Worm (Caenorhabditis elegans) whole organism, early embryonic: ENCODE results near the gene gpd-1.

Experiments used
- F13C5.2 ChIP-seq: sonication (generic microtip); optimal IDR thresholded peaks from 2 replicates; lab custom pipeline; 2017; ENCODE audit warnings: mild to moderate bottlenecking, missing genetic modification characterization, inconsistent platforms, missing compliant biosample characterization
- ceh-13 ChIP-seq: fragments of 200-800 bp; sonication (Bioruptor generic); optimal IDR thresholded peaks from 2 replicates; lab custom pipeline; 2018; ENCODE audit warnings: mild to moderate bottlenecking, missing genetic modification characterization, missing compliant biosample characterization
- flt-1 ChIP-seq: fragments of 200-800 bp; sonication (Bioruptor generic); IDR thresholded peaks from 2 replicates; pipeline ENCODE4 v1.3.6; 2022; ENCODE audit warnings: missing genetic modification characterization, missing compliant biosample characterization
- hmg-4 ChIP-seq: fragments of 200-800 bp; sonication (Bioruptor generic); optimal IDR thresholded peaks from 2 replicates; lab custom pipeline; 2018; ENCODE audit warnings: mild to moderate bottlenecking, missing genetic modification characterization, missing compliant biosample characterization
- scrt-1 ChIP-seq: fragments of 200-800 bp; sonication (Bioruptor generic); IDR thresholded peaks from 2 replicates; pipeline ENCODE4 v1.3.6; 2022; ENCODE audit warnings: missing genetic modification characterization, missing compliant biosample characterization
- tbx-37 ChIP-seq: fragments of 200-800 bp; sonication (Bioruptor generic); conservative IDR thresholded peaks from 2 replicates; pipeline ENCODE4 v1.3.6; 2022; ENCODE audit warnings: missing genetic modification reagents, missing genetic modification characterization, missing compliant biosample characterization
- tra-4 ChIP-seq: sonication (generic microtip); optimal IDR thresholded peaks from 2 replicates; lab custom pipeline; 2017; ENCODE audit warnings: missing genetic modification characterization, missing compliant biosample characterization

ce11 chrII:10349915-10350314 is 44.0 kb upstream of the gpd-1 start, which contains the start of gene stip-1:
- no peak for TF ChIP-seq hmg-4 (GFP tag; lab: Kevin White, UChicago)
- no peak for TF ChIP-seq ceh-13 (GFP tag; lab: Kevin White, UChicago)
- no peak for TF ChIP-seq F13C5.2 (tag; lab: Kevin White, UChicago)
- no peak for TF ChIP-seq tbx-37 (GFP tag; lab: Robert Waterston, UW)
- no peak for TF ChIP-seq scrt-1 (GFP tag; lab: Robert Waterston, UW)
- TF ChIP-seq tra-4 (tag; lab: Kevin White, UChicago) = no peak
- TF ChIP-seq flt-1 (GFP tag; lab: Robert Waterston, UW) = no peak
